Fruit fly (Drosophila melanogaster) whole organism, embryonic: ENCODE results near the gene RfC3.

ENCODE experiments used
- Asciz ChIP-seq: fragments of 200-800 bp; sonication (Bioruptor generic); optimal IDR thresholded peaks from 2 replicates; lab custom pipeline; 2017; ENCODE audit warnings: missing biosample characterization, mild to moderate bottlenecking, missing genetic modification characterization, missing genetic modification reagents
- Atf-2 ChIP-seq: fragments of 200-800 bp; sonication (Bioruptor generic); optimal IDR thresholded peaks from 2 replicates; lab custom pipeline; 2016; ENCODE audit warnings: missing biosample characterization, missing genetic modification characterization
- CG1024 ChIP-seq: fragments of 200-800 bp; sonication (Bioruptor generic); IDR thresholded peaks from 2 replicates; pipeline ENCODE4 v1.3.6; 2022; ENCODE audit warnings: missing biosample characterization, missing genetic modification characterization
- CG10543 ChIP-seq: fragments of 200-800 bp; sonication (Bioruptor generic); optimal IDR thresholded peaks from 3 replicates; lab custom pipeline; 2017; ENCODE audit warnings: missing biosample characterization, mild to moderate bottlenecking, missing genetic modification characterization, moderate library complexity
- CG12155 ChIP-seq: fragments of 200-800 bp; sonication (Bioruptor generic); optimal IDR thresholded peaks from 3 replicates; lab custom pipeline; 2016; ENCODE audit warnings: missing biosample characterization, missing genetic modification characterization
- CG12236 ChIP-seq: fragments of 200-800 bp; sonication (Bioruptor generic); optimal IDR thresholded peaks from 2 replicates; lab custom pipeline; 2016; ENCODE audit warnings: missing biosample characterization, missing genetic modification characterization
- CG15601 ChIP-seq: fragments of 200-800 bp; sonication (Bioruptor generic); optimal IDR thresholded peaks from 3 replicates; lab custom pipeline; 2019; ENCODE audit warnings: missing biosample characterization, mild to moderate bottlenecking, missing genetic modification characterization, moderate library complexity
- CG1602 ChIP-seq: fragments of 200-800 bp; sonication (Bioruptor generic); optimal IDR thresholded peaks from 3 replicates; lab custom pipeline; 2016; ENCODE audit warnings: missing biosample characterization, missing genetic modification characterization
- CG17802 ChIP-seq: fragments of 200-800 bp; sonication (Bioruptor generic); optimal IDR thresholded peaks from 2 replicates; lab custom pipeline; 2018; ENCODE audit warnings: missing biosample characterization, mild to moderate bottlenecking, missing genetic modification characterization, moderate library complexity
- CG17912 ChIP-seq: fragments of 200-800 bp; sonication (Bioruptor generic); optimal IDR thresholded peaks from 2 replicates; lab custom pipeline; 2018; ENCODE audit warnings: missing biosample characterization, mild to moderate bottlenecking, missing genetic modification characterization
- CG18476 ChIP-seq: fragments of 200-800 bp; sonication (Bioruptor generic); optimal IDR thresholded peaks from 2 replicates; lab custom pipeline; 2016; ENCODE audit warnings: missing biosample characterization, mild to moderate bottlenecking, missing genetic modification characterization
- CG2712 ChIP-seq: fragments of 200-800 bp; optimal IDR thresholded peaks from 3 replicates; lab custom pipeline; 2019; ENCODE audit warnings: missing biosample characterization, mild to moderate bottlenecking, missing genetic modification characterization, moderate library complexity
- CG3726 ChIP-seq: fragments of 200-800 bp; sonication (Bioruptor generic); IDR thresholded peaks from 3 replicates; pipeline ENCODE4, ENCODE4 v1.3.6; 2022; ENCODE audit warnings: missing biosample characterization, missing genetic modification characterization
- CG3838 ChIP-seq: fragments of 200-800 bp; sonication (Bioruptor generic); optimal IDR thresholded peaks from 3 replicates; lab custom pipeline; 2016; ENCODE audit warnings: missing biosample characterization, missing genetic modification characterization
- CG4617 ChIP-seq: fragments of 200-800 bp; sonication (Bioruptor generic); optimal IDR thresholded peaks from 3 replicates; lab custom pipeline; 2016; ENCODE audit warnings: missing biosample characterization, missing genetic modification characterization, borderline replicate concordance
- CG5953 ChIP-seq: fragments of 200-800 bp; sonication (Bioruptor generic); IDR thresholded peaks from 2 replicates; pipeline ENCODE4 v1.3.6; 2022; ENCODE audit warnings: missing biosample characterization, missing genetic modification characterization
- CG6689 ChIP-seq: fragments of 200-800 bp; sonication (Bioruptor generic); IDR thresholded peaks from 2 replicates; pipeline ENCODE4 v1.3.6; 2022; ENCODE audit warnings: missing biosample characterization, missing genetic modification characterization
- CHES-1-like ChIP-seq: fragments of 200-800 bp; sonication (Bioruptor generic); optimal IDR thresholded peaks from 2 replicates; lab custom pipeline; 2016; ENCODE audit warnings: missing biosample characterization, missing genetic modification characterization
- CTCF ChIP-seq: fragments of 200-800 bp; sonication (Bioruptor generic); optimal IDR thresholded peaks from 2 replicates; lab custom pipeline; 2017; ENCODE audit warnings: missing biosample characterization, mild to moderate bottlenecking, missing genetic modification characterization, moderate library complexity
- CkIIα-i1 ChIP-seq: fragments of 200-800 bp; sonication (Bioruptor generic); IDR thresholded peaks from 2 replicates; pipeline ENCODE4 v1.3.6; 2022; ENCODE audit warnings: missing biosample characterization, missing genetic modification characterization
- Dad ChIP-seq: fragments of 200-800 bp; sonication (Bioruptor generic); optimal IDR thresholded peaks from 3 replicates; lab custom pipeline; 2016; ENCODE audit warnings: missing biosample characterization, missing genetic modification characterization
- Dp ChIP-seq: fragments of 200-800 bp; sonication (Bioruptor generic); optimal IDR thresholded peaks from 2 replicates; lab custom pipeline; 2018; ENCODE audit warnings: missing biosample characterization, mild to moderate bottlenecking, missing genetic modification characterization, moderate library complexity
- Eip74EF ChIP-seq, 2 experiments: fragments of 200-800 bp in 1 of 2; fragments of >200 bp in 1 of 2; sonication (Bioruptor generic) in 1 of 2; optimal IDR thresholded peaks; 2 replicates each; lab custom pipeline; 2017 to 2019; ENCODE audit warnings: missing biosample characterization in 2 of 2, missing genetic modification characterization in 2 of 2, mild to moderate bottlenecking in 1 of 2, moderate library complexity in 1 of 2
- HmgZ ChIP-seq: fragments of 200-800 bp; sonication (Bioruptor generic); optimal IDR thresholded peaks from 2 replicates; lab custom pipeline; 2018; ENCODE audit warnings: missing biosample characterization, mild to moderate bottlenecking, missing genetic modification characterization
- MESR4 ChIP-seq: fragments of 200-800 bp; sonication (Bioruptor generic); optimal IDR thresholded peaks from 2 replicates; lab custom pipeline; 2018; ENCODE audit warnings: missing biosample characterization, mild to moderate bottlenecking, missing genetic modification characterization, moderate library complexity
- Myb ChIP-seq: fragments of 200-800 bp; sonication (Bioruptor generic); optimal IDR thresholded peaks from 2 replicates; lab custom pipeline; 2016; ENCODE audit warnings: missing biosample characterization, missing genetic modification characterization
- Nf-YA ChIP-seq: fragments of 200-800 bp; sonication (Bioruptor generic); IDR thresholded peaks from 2 replicates; pipeline ENCODE4 v1.3.6; 2022; ENCODE audit warnings: missing biosample characterization, missing genetic modification characterization
- Stat92E ChIP-seq, 3 experiments: fragments of >200 bp in 2 of 3; fragments of 200-800 bp in 1 of 3; sonication (Bioruptor generic) in 1 of 3; optimal IDR thresholded peaks; 2 replicates each; lab custom pipeline; 2017 to 2019; ENCODE audit warnings: missing biosample characterization in 3 of 3, missing genetic modification characterization in 3 of 3, mild to moderate bottlenecking in 1 of 3, moderate library complexity in 1 of 3
- Trl ChIP-seq, 3 experiments: fragments of >200 bp in 2 of 3; fragments of 200-800 bp in 1 of 3; sonication (Bioruptor generic) in 1 of 3; optimal IDR thresholded peaks; 2 replicates in 1 of 3; 3 replicates in 2 of 3; lab custom pipeline; 2016 to 2017; ENCODE audit warnings: missing biosample characterization in 1 of 3, missing genetic modification characterization in 1 of 3
- ato ChIP-seq: fragments of 200-800 bp; sonication (Bioruptor generic); IDR thresholded peaks from 2 replicates; pipeline ENCODE4 v1.3.6; 2022; ENCODE audit warnings: missing biosample characterization, missing genetic modification characterization; ENCODE audit not compliant: partially characterized antibody
- bowl ChIP-seq: fragments of 200-800 bp; sonication (Bioruptor generic); IDR thresholded peaks from 2 replicates; pipeline ENCODE4 v1.3.6; 2022; ENCODE audit warnings: missing biosample characterization, missing genetic modification characterization
- dmrt11E ChIP-seq: fragments of 200-800 bp; sonication (Bioruptor generic); optimal IDR thresholded peaks from 3 replicates; lab custom pipeline; 2018; ENCODE audit warnings: missing biosample characterization, mild to moderate bottlenecking, missing genetic modification characterization, moderate library complexity
- eve ChIP-seq, 2 experiments: fragments of >200 bp; optimal IDR thresholded peaks; 2 replicates each; lab custom pipeline; 2017; ENCODE audit warnings: missing biosample characterization in 2 of 2, missing genetic modification characterization in 2 of 2
- fu2 ChIP-seq: fragments of 200-800 bp; sonication (Bioruptor generic); optimal IDR thresholded peaks from 2 replicates; lab custom pipeline; 2016; ENCODE audit warnings: missing biosample characterization, missing genetic modification characterization
- hth ChIP-seq: fragments of >200 bp; optimal IDR thresholded peaks from 2 replicates; lab custom pipeline; 2017; ENCODE audit warnings: inconsistent platforms
- jumu ChIP-seq: fragments of 200-800 bp; sonication (Bioruptor generic); optimal IDR thresholded peaks from 3 replicates; lab custom pipeline; 2016; ENCODE audit warnings: missing biosample characterization, missing genetic modification characterization
- klu ChIP-seq: fragments of 200-800 bp; sonication (Bioruptor generic); IDR thresholded peaks from 2 replicates; pipeline ENCODE4 v1.3.6; 2022; ENCODE audit warnings: missing biosample characterization, missing genetic modification characterization
- lab ChIP-seq: fragments of 200-800 bp; sonication (Bioruptor generic); optimal IDR thresholded peaks from 3 replicates; lab custom pipeline; 2017; ENCODE audit warnings: missing biosample characterization, missing genetic modification characterization, mild to moderate bottlenecking, moderate library complexity, missing genetic modification reagents
- mam ChIP-seq: fragments of 200-800 bp; sonication (Bioruptor generic); optimal IDR thresholded peaks from 3 replicates; lab custom pipeline; 2016; ENCODE audit warnings: missing biosample characterization, missing genetic modification characterization
- pzg ChIP-seq: fragments of 200-800 bp; sonication (Bioruptor generic); optimal IDR thresholded peaks from 3 replicates; lab custom pipeline; 2018; ENCODE audit warnings: missing biosample characterization, mild to moderate bottlenecking, missing genetic modification characterization, moderate library complexity
- ro ChIP-seq: fragments of 200-800 bp; sonication (Bioruptor generic); IDR thresholded peaks from 2 replicates; pipeline ENCODE4 v1.3.6; 2022; ENCODE audit warnings: missing biosample characterization, missing genetic modification characterization
- salm ChIP-seq: fragments of 200-800 bp; sonication (Bioruptor generic); optimal IDR thresholded peaks from 2 replicates; lab custom pipeline; 2018; ENCODE audit warnings: missing biosample characterization, mild to moderate bottlenecking, missing genetic modification characterization
- sisA ChIP-seq: fragments of 200-800 bp; sonication (Bioruptor generic); IDR thresholded peaks from 2 replicates; pipeline ENCODE4 v1.3.6; 2022; ENCODE audit warnings: missing biosample characterization, missing genetic modification characterization
- sob ChIP-seq: fragments of 200-800 bp; sonication (Bioruptor generic); IDR thresholded peaks from 2 replicates; pipeline ENCODE4 v1.3.6; 2022; ENCODE audit warnings: missing biosample characterization, missing genetic modification characterization
- sqz ChIP-seq: fragments of 200-800 bp; sonication (Bioruptor generic); optimal IDR thresholded peaks from 3 replicates; lab custom pipeline; 2018; ENCODE audit warnings: missing biosample characterization, mild to moderate bottlenecking, missing genetic modification characterization
- stwl ChIP-seq: fragments of 200-800 bp; sonication (Bioruptor generic); optimal IDR thresholded peaks from 3 replicates; lab custom pipeline; 2018; ENCODE audit warnings: missing biosample characterization, mild to moderate bottlenecking, missing genetic modification characterization, moderate library complexity
- ttk ChIP-seq: fragments of 200-800 bp; sonication (Bioruptor generic); IDR thresholded peaks from 2 replicates; pipeline ENCODE4 v2.1.2; 2022; ENCODE audit warnings: missing biosample characterization, missing genetic modification characterization
- z ChIP-seq: fragments of 200-800 bp; sonication (Bioruptor generic); IDR thresholded peaks from 3 replicates; pipeline ENCODE4 v1.3.6; 2022; ENCODE audit warnings: missing biosample characterization, missing genetic modification characterization
- zen2 ChIP-seq: fragments of 200-800 bp; sonication (Bioruptor generic); IDR thresholded peaks from 3 replicates; pipeline ENCODE4 v1.3.6; 2022; ENCODE audit warnings: missing biosample characterization, missing genetic modification characterization; ENCODE audit not compliant: partially characterized antibody

Gene RfC3

dm6 chr2L:10422643-10423606 lies 3.9 kb downstream of the RfC3 start, which contains the start of the genes pie and Wdfy2 (continued):
- TF ChIP-seq HmgZ (tag; lab: Kevin White, UChicago) (no peak), dmrt11E (tag; lab: Kevin White, UChicago) (peak; percentile 8), CG17802 (tag; lab: Kevin White, UChicago) (peak; percentile 92), CkIIα-i1 (GFP tag; lab: Robert Waterston, UW) (no peak), Dp (GFP tag; lab: Kevin White, UChicago) (peak; percentile 73), CG1024 (GFP tag; lab: Robert Waterston, UW) (peak; percentile 89), sqz (no peak), eve (GFP tag; optimal IDR thresholded peaks at IDR 0.05; lab: Kevin White, UChicago) (no peak), klu (no peak), CG1602 (GFP tag; lab: Kevin White, UChicago) (no peak), CG6689 (GFP tag; lab: Robert Waterston, UW) (no peak), ro (GFP tag; lab: Robert Waterston, UW) (no peak), ttk (GFP tag; lab: Robert Waterston, UW) (no peak), salm (tag; lab: Kevin White, UChicago) (no peak), CTCF (GFP tag; lab: Kevin White, UChicago) (no peak), CG3838 (GFP tag; lab: Kevin White, UChicago) (no peak), stwl (tag; lab: Kevin White, UChicago) (no peak), CG10543 (GFP tag; lab: Kevin White, UChicago) (no peak), Dad (GFP tag; lab: Kevin White, UChicago) (no peak), CG18476 (GFP tag; lab: Kevin White, UChicago) (no peak), CG12236 (GFP tag; lab: Kevin White, UChicago) (no peak), Myb (GFP tag; lab: Kevin White, UChicago) (no peak), zen2 (no peak), Atf-2 (GFP tag; lab: Kevin White, UChicago) (no peak), sob (GFP tag; lab: Robert Waterston, UW) (no peak), ato (no peak), CG12155 (GFP tag; lab: Kevin White, UChicago) (no peak), jumu (no peak), Stat92E (GFP tag; optimal IDR thresholded peaks at IDR 0.05; lab: Kevin White, UChicago) (no peak), sisA (GFP tag; lab: Robert Waterston, UW) (no peak; the same call in 1 of the 2 replicates), lab (no peak), CHES-1-like (GFP tag; lab: Kevin White, UChicago) (no peak), Nf-YA (GFP tag; lab: Robert Waterston, UW) (no peak), mam (GFP tag; lab: Kevin White, UChicago) (no peak), hth (lab: Kevin White, UChicago) (no peak), CG4617 (GFP tag; lab: Kevin White, UChicago) (peak; percentile 29), bowl (GFP tag; lab: Robert Waterston, UW) (no peak), CG15601 (tag; lab: Kevin White, UChicago) (no peak), Asciz (GFP tag; lab: Kevin White, UChicago) (no peak), CG2712 (tag; lab: Kevin White, UChicago) (peak; percentile 21), z (GFP tag; lab: Robert Waterston, UW) (no peak), pzg (peak; percentile 35), MESR4 (GFP tag; lab: Kevin White, UChicago) (peak; percentile 67), CG5953 (GFP tag; lab: Robert Waterston, UW) (no peak), Trl (optimal IDR thresholded peaks at IDR 0.05; lab: Kevin White, UChicago) (no peak), Trl (GFP tag; optimal IDR thresholded peaks at IDR 0.05; lab: Kevin White, UChicago) (no peak), CG17912 (no peak), Eip74EF (GFP tag; optimal IDR thresholded peaks at IDR 0.05; lab: Kevin White, UChicago) (peak in 1 of 2 experiments; percentile 88), CG3726 (GFP tag; lab: Robert Waterston, UW) (no peak), fu2 (no peak)
